Fruit fly (Drosophila melanogaster) whole organism, embryonic: ENCODE results near the gene Mul1.

ENCODE experiments used
- Myb ChIP-seq: fragments of 200-800 bp; sonication (Bioruptor generic); optimal IDR thresholded peaks from 2 replicates; lab custom pipeline; 2016; ENCODE audit warnings: missing biosample characterization, missing genetic modification characterization
- Ssrp ChIP-seq: fragments of 200-800 bp; sonication (Bioruptor generic); optimal IDR thresholded peaks from 2 replicates; lab custom pipeline; 2018; ENCODE audit warnings: missing biosample characterization, mild to moderate bottlenecking, missing genetic modification characterization, moderate library complexity
- ham ChIP-seq: fragments of 200-800 bp; sonication (Bioruptor generic); IDR thresholded peaks from 2 replicates; pipeline ENCODE4 v1.3.6; 2022; ENCODE audit warnings: missing biosample characterization, missing genetic modification characterization
- lov ChIP-seq, 2 experiments: fragments of 200-800 bp in 1 of 2; fragments of >200 bp in 1 of 2; sonication (Bioruptor generic) in 1 of 2; IDR thresholded peaks in 1 of 2; optimal IDR thresholded peaks in 1 of 2; 2 replicates in 1 of 2; 3 replicates in 1 of 2; pipeline versions ENCODE4 v1.3.6 to Lab custom; 2017 to 2022; ENCODE audit warnings: missing biosample characterization in 1 of 2, missing genetic modification characterization in 1 of 2
- sima ChIP-seq: fragments of 200-800 bp; sonication (Bioruptor generic); optimal IDR thresholded peaks from 2 replicates; lab custom pipeline; 2016; ENCODE audit warnings: missing biosample characterization, missing genetic modification characterization

DNA sequence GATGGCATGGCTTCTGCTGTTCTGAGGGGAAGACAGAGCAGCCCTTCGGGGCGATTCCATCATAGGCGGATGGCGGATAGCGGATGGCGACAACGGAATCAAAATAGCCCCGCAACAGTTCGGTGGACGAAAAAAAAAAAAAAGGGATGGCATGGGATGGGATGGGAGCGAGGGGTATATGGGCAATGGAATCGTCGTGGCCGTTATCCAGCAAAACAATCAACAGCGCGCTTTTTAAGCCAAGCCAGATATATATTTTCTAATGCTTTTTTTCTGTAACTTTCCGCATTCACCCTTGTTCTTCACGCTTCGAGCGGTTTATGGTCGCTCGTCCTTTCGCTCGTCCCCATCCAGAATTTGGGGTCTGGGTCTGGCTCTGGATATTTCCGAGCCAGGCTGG lies 25.7 kb upstream of the Mul1 start:
- TF ChIP-seq ham (no peak), Myb (GFP tag; lab: Kevin White, UChicago) (no peak), sima (GFP tag; lab: Kevin White, UChicago) (no peak), lov (optimal IDR thresholded peaks at IDR 0.05; lab: Kevin White, UChicago) (no peak), lov (GFP tag; IDR thresholded peaks at IDR 0.05; lab: Robert Waterston, UW) (no peak), Ssrp (tag; lab: Kevin White, UChicago) (no peak)
